Worm (Caenorhabditis elegans) whole organism, mixed stage, embryonic: Measurements from ENCODE around the gene srh-82.
A peak's percentile ranks its signal among the peaks of the same experiment; 100 is the strongest.

ENCODE experiments used
- M03D4.4 ChIP-seq: sonication (generic microtip); optimal IDR thresholded peaks from 2 replicates; lab custom pipeline; 2017; ENCODE audit warnings: mild to moderate bottlenecking, missing genetic modification characterization, missing compliant biosample characterization
- bed-3 ChIP-seq: fragments of 200-800 bp; sonication (Bioruptor generic); optimal IDR thresholded peaks from 3 replicates; lab custom pipeline; 2018; ENCODE audit warnings: mild to moderate bottlenecking, missing genetic modification characterization, moderate library complexity, missing compliant biosample characterization
- blmp-1 ChIP-seq: fragments of 150-350 bp; optimal IDR thresholded peaks from 2 replicates; lab custom pipeline; 2014; ENCODE audit warnings: missing biosample characterization, missing genetic modification characterization
- ceh-39 ChIP-seq: fragments of 150-350 bp; optimal IDR thresholded peaks from 2 replicates; lab custom pipeline; 2014; ENCODE audit warnings: missing biosample characterization, missing genetic modification characterization
- ceh-43 ChIP-seq: fragments of 200-800 bp; sonication (Bioruptor generic); optimal IDR thresholded peaks from 2 replicates; lab custom pipeline; 2018; ENCODE audit warnings: mild to moderate bottlenecking, missing genetic modification characterization, moderate library complexity, missing compliant biosample characterization
- ceh-83 ChIP-seq: fragments of 200-800 bp; sonication (Bioruptor generic); optimal IDR thresholded peaks from 2 replicates; lab custom pipeline; 2018; ENCODE audit warnings: mild to moderate bottlenecking, missing genetic modification characterization, missing compliant biosample characterization
- ces-1 ChIP-seq: fragments of 150-350 bp; optimal IDR thresholded peaks from 2 replicates; lab custom pipeline; 2014; ENCODE audit warnings: missing biosample characterization, missing genetic modification reagents, missing genetic modification characterization
- cnd-1 ChIP-seq: fragments of 200-800 bp; sonication (Bioruptor generic); optimal IDR thresholded peaks from 2 replicates; lab custom pipeline; 2018; ENCODE audit warnings: mild to moderate bottlenecking, missing genetic modification characterization, missing compliant biosample characterization
- drap-1 ChIP-seq: fragments of 200-800 bp; sonication (Bioruptor generic); optimal IDR thresholded peaks from 3 replicates; lab custom pipeline; 2018; ENCODE audit warnings: mild to moderate bottlenecking, missing genetic modification characterization, missing compliant biosample characterization
- elt-1 ChIP-seq: sonication (generic microtip); optimal IDR thresholded peaks from 2 replicates; lab custom pipeline; 2017; ENCODE audit warnings: missing genetic modification characterization, mild to moderate bottlenecking, missing compliant biosample characterization, antibody characterized with exemption, moderate library complexity, borderline replicate concordance; ENCODE audit not compliant: insufficient read depth
- elt-3 ChIP-seq: fragments of 150-350 bp; optimal IDR thresholded peaks from 2 replicates; lab custom pipeline; 2014; ENCODE audit warnings: missing biosample characterization, missing genetic modification characterization
- flh-1 ChIP-seq: fragments of 200-800 bp; sonication (Bioruptor generic); optimal IDR thresholded peaks from 2 replicates; lab custom pipeline; 2018; ENCODE audit warnings: mild to moderate bottlenecking, missing genetic modification characterization, moderate library complexity, missing compliant biosample characterization
- ham-2 ChIP-seq: fragments of 200-800 bp; sonication (Bioruptor generic); optimal IDR thresholded peaks from 2 replicates; lab custom pipeline; 2018; ENCODE audit warnings: mild to moderate bottlenecking, missing genetic modification characterization, missing compliant biosample characterization
- hlh-1 ChIP-seq: fragments of 150-350 bp; optimal IDR thresholded peaks from 2 replicates; lab custom pipeline; 2014; ENCODE audit warnings: missing biosample characterization, missing genetic modification reagents, missing genetic modification characterization
- lin-13 ChIP-seq: fragments of 150-350 bp; optimal IDR thresholded peaks from 2 replicates; lab custom pipeline; 2014; ENCODE audit warnings: missing biosample characterization, missing genetic modification characterization
- lin-32 ChIP-seq: fragments of 200-800 bp; sonication (Bioruptor generic); optimal IDR thresholded peaks from 2 replicates; lab custom pipeline; 2018; ENCODE audit warnings: mild to moderate bottlenecking, missing genetic modification characterization, missing compliant biosample characterization
- lsy-2 ChIP-seq: fragments of 150-350 bp; optimal IDR thresholded peaks from 2 replicates; lab custom pipeline; 2014; ENCODE audit warnings: missing biosample characterization, missing genetic modification characterization
- mab-5 ChIP-seq: fragments of 150-350 bp; optimal IDR thresholded peaks from 2 replicates; lab custom pipeline; 2014; ENCODE audit warnings: missing biosample characterization, missing genetic modification characterization
- mep-1 ChIP-seq: fragments of 150-350 bp; optimal IDR thresholded peaks from 2 replicates; lab custom pipeline; 2017; ENCODE audit warnings: missing biosample characterization, missing genetic modification reagents, missing genetic modification characterization, inconsistent platforms
- mls-2 ChIP-seq: sonication (generic microtip); optimal IDR thresholded peaks from 2 replicates; lab custom pipeline; 2016; ENCODE audit warnings: mild to moderate bottlenecking, missing genetic modification characterization, moderate library complexity, missing compliant biosample characterization
- nhr-12 ChIP-seq: fragments of 150-350 bp; optimal IDR thresholded peaks from 2 replicates; lab custom pipeline; 2014; ENCODE audit warnings: missing biosample characterization, missing genetic modification characterization
- nhr-2 ChIP-seq: fragments of 150-350 bp; optimal IDR thresholded peaks from 2 replicates; lab custom pipeline; 2014; ENCODE audit warnings: missing biosample characterization, missing genetic modification characterization
- nhr-237 ChIP-seq: fragments of 150-350 bp; optimal IDR thresholded peaks from 2 replicates; lab custom pipeline; 2014; ENCODE audit warnings: missing biosample characterization, missing genetic modification characterization
- nhr-28 ChIP-seq: fragments of 150-350 bp; optimal IDR thresholded peaks from 2 replicates; lab custom pipeline; 2014; ENCODE audit warnings: missing biosample characterization, missing genetic modification characterization
- nhr-76 ChIP-seq: sonication (generic microtip); optimal IDR thresholded peaks from 2 replicates; lab custom pipeline; 2017; ENCODE audit warnings: missing biosample characterization, missing genetic modification characterization
- pha-4 ChIP-seq: fragments of 150-350 bp; optimal IDR thresholded peaks from 2 replicates; lab custom pipeline; 2018; ENCODE audit warnings: missing biosample characterization, missing genetic modification reagents, missing genetic modification characterization
- sem-2 ChIP-seq: fragments of 200-800 bp; sonication (Bioruptor generic); optimal IDR thresholded peaks from 2 replicates; lab custom pipeline; 2018; ENCODE audit warnings: mild to moderate bottlenecking, missing genetic modification characterization, missing compliant biosample characterization
- snpc-4 ChIP-seq: fragments of 150-350 bp; optimal IDR thresholded peaks from 2 replicates; lab custom pipeline; 2014; ENCODE audit warnings: missing biosample characterization, missing genetic modification characterization
- sptf-1 ChIP-seq: sonication (generic microtip); optimal IDR thresholded peaks from 2 replicates; lab custom pipeline; 2017; ENCODE audit warnings: mild to moderate bottlenecking, missing genetic modification characterization, moderate library complexity, missing compliant biosample characterization
- tbx-8 ChIP-seq: fragments of 200-800 bp; sonication (Bioruptor generic); optimal IDR thresholded peaks from 2 replicates; lab custom pipeline; 2018; ENCODE audit warnings: mild to moderate bottlenecking, missing genetic modification characterization, moderate library complexity, missing compliant biosample characterization
- unc-120 ChIP-seq: sonication (generic microtip); optimal IDR thresholded peaks from 2 replicates; lab custom pipeline; 2017; ENCODE audit warnings: missing genetic modification characterization, missing compliant biosample characterization; ENCODE audit not compliant: poor library complexity, severe bottlenecking
- unc-39 ChIP-seq: fragments of 150-350 bp; optimal IDR thresholded peaks from 2 replicates; lab custom pipeline; 2014; ENCODE audit warnings: missing biosample characterization, missing genetic modification characterization
- unc-62 ChIP-seq: fragments of 150-350 bp; optimal IDR thresholded peaks from 2 replicates; lab custom pipeline; 2014; ENCODE audit warnings: missing biosample characterization, missing genetic modification reagents, missing genetic modification characterization

srh-82 gene

ce11 chrV:144794-145193 is at the start of gene srh-82:
Gene srh-82 (plus strand): TSS chrV:145094.
- TF ChIP-seq mls-2 (no peak), unc-120 (no peak), M03D4.4 (tag; lab: Kevin White, UChicago) (no peak), nhr-28 (tag; lab: Kevin White, UChicago) (no peak), elt-3 (tag; lab: Kevin White, UChicago) (no peak), ceh-39 (tag; lab: Kevin White, UChicago) (no peak), lsy-2 (tag; lab: Kevin White, UChicago) (no peak)
- TF ChIP-seq, all 35 proteins: peak for 0

ce11 chrV:102165-102564 is 42.7 kb upstream of the srh-82 start:
- no peak for TF ChIP-seq flh-1
- no peak for TF ChIP-seq unc-62 (GFP tag; lab: Kevin White, UChicago)
- TF ChIP-seq unc-39 (tag; lab: Kevin White, UChicago) = no peak
- no peak for TF ChIP-seq sem-2 (GFP tag; lab: Kevin White, UChicago)
- no peak for TF ChIP-seq nhr-2 (tag; lab: Kevin White, UChicago)
- TF ChIP-seq tbx-8 = no peak
- TF ChIP-seq ceh-43 = no peak
- no peak for TF ChIP-seq lin-13 (tag; lab: Kevin White, UChicago)
- no peak for TF ChIP-seq elt-1 (tag; lab: Kevin White, UChicago)
- TF ChIP-seq elt-3 (tag; lab: Kevin White, UChicago) = no peak
- TF ChIP-seq nhr-12 (tag; lab: Kevin White, UChicago) = no peak
- TF ChIP-seq blmp-1 = no peak
- TF ChIP-seq nhr-237 (tag; lab: Kevin White, UChicago) = no peak
- no peak for TF ChIP-seq ces-1 (GFP tag; lab: Kevin White, UChicago)
- TF ChIP-seq snpc-4 (tag; lab: Kevin White, UChicago) = no peak
- TF ChIP-seq cnd-1 (tag; lab: Kevin White, UChicago) = no peak
- TF ChIP-seq, all 35 proteins: peak for 0

- no peak for TF ChIP-seq tbx-8
- no peak for TF ChIP-seq pha-4 (tag; lab: Kevin White, UChicago)
- TF ChIP-seq ceh-83 (GFP tag; lab: Kevin White, UChicago) = no peak
- no peak for TF ChIP-seq blmp-1
- TF ChIP-seq flh-1 = no peak
- no peak for TF ChIP-seq ceh-39 (tag; lab: Kevin White, UChicago)
- no peak for TF ChIP-seq nhr-12 (tag; lab: Kevin White, UChicago)
- TF ChIP-seq elt-1 (tag; lab: Kevin White, UChicago) = no peak
Observed at ce11 chrV:103043-103702, 41.7 kb upstream of the srh-82 start.

ce11 chrV:103977-104376 is 40.9 kb upstream of the srh-82 start, which contains the start of gene rps-27:
Gene rps-27 (minus strand): TSS chrV:104077.
- TF ChIP-seq cnd-1 (tag; lab: Kevin White, UChicago) = no peak
- no peak for TF ChIP-seq lin-13 (tag; lab: Kevin White, UChicago)
- no peak for TF ChIP-seq lin-32 (GFP tag; lab: Kevin White, UChicago)
- TF ChIP-seq nhr-28 (tag; lab: Kevin White, UChicago) = no peak
- TF ChIP-seq ces-1 (GFP tag; lab: Kevin White, UChicago) = no peak
- TF ChIP-seq drap-1 (GFP tag; lab: Kevin White, UChicago) = no peak
- no peak for TF ChIP-seq snpc-4 (tag; lab: Kevin White, UChicago)
- no peak for TF ChIP-seq lsy-2 (tag; lab: Kevin White, UChicago)
- no peak for TF ChIP-seq unc-62 (GFP tag; lab: Kevin White, UChicago)
- TF ChIP-seq sem-2 (GFP tag; lab: Kevin White, UChicago) = no peak
- TF ChIP-seq elt-3 (tag; lab: Kevin White, UChicago) = no peak
- TF ChIP-seq ceh-39 (tag; lab: Kevin White, UChicago) = no peak
- no peak for TF ChIP-seq mep-1 (tag; lab: Kevin White, UChicago)
- no peak for TF ChIP-seq elt-1 (tag; lab: Kevin White, UChicago)
- TF ChIP-seq tbx-8 = no peak
- no peak for TF ChIP-seq bed-3 (GFP tag; lab: Kevin White, UChicago)
- TF ChIP-seq nhr-12 (tag; lab: Kevin White, UChicago) = no peak
- TF ChIP-seq ham-2 (GFP tag; lab: Kevin White, UChicago) = no peak
- TF ChIP-seq, all 35 proteins: peak for 0

- peak; percentile 63 for TF ChIP-seq lsy-2 (tag; lab: Kevin White, UChicago)
- no peak for TF ChIP-seq nhr-12 (tag; lab: Kevin White, UChicago)
- peak; percentile 39 for TF ChIP-seq ces-1 (GFP tag; lab: Kevin White, UChicago)
- peak; percentile 75 for TF ChIP-seq nhr-237 (tag; lab: Kevin White, UChicago)
- no peak for TF ChIP-seq ceh-83 (GFP tag; lab: Kevin White, UChicago)
- no peak for TF ChIP-seq mab-5 (tag; lab: Kevin White, UChicago)
- TF ChIP-seq sptf-1 (tag; lab: Kevin White, UChicago) = peak; percentile 58
- TF ChIP-seq snpc-4 (tag; lab: Kevin White, UChicago) = no peak
- peak; percentile 38 for TF ChIP-seq pha-4 (tag; lab: Kevin White, UChicago)
- peak; percentile 52 for TF ChIP-seq ceh-39 (tag; lab: Kevin White, UChicago)
- TF ChIP-seq M03D4.4 (tag; lab: Kevin White, UChicago) = peak; percentile 4
- peak; percentile 25 for TF ChIP-seq hlh-1
- no peak for TF ChIP-seq nhr-76 (tag; lab: Kevin White, UChicago)
- no peak for TF ChIP-seq bed-3 (GFP tag; lab: Kevin White, UChicago)
- peak; percentile 85 for TF ChIP-seq mep-1 (tag; lab: Kevin White, UChicago)
- TF ChIP-seq sem-2 (GFP tag; lab: Kevin White, UChicago) = no peak
- peak; percentile 88 for TF ChIP-seq lin-13 (tag; lab: Kevin White, UChicago)
Observed at ce11 chrV:104474-104873, 40.4 kb upstream of the srh-82 start, which contains the start of gene picd-1. Gene picd-1 (plus strand): TSS chrV:104825.
